Worm (Caenorhabditis elegans): ENCODE measurements around the gene cut-5.

DNA sequence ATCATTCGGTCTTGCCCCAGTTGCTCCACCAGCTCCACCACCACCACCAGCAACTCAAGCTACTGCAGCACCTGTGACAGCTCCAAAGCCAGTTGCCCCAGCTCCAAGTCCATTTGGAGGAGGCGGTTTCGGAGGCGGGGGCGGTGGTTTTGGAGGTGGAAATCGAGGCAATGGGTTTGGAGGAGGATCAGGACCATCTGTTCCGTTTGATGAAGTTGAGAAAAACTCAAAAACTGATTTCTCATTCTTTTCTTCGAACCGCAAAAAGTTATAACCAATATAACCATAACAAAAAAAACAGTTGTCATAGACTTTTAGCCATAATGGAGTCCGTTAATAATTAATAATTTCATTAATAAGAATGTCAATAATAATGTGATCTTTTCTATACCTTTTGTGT is 16.6 kb downstream of the cut-5 start:
- TF ChIP-seq rnt-1 (tag; optimal IDR thresholded peaks at IDR 0.05) (no peak), ama-1 (optimal IDR thresholded peaks at IDR 0.05) (no peak), ceh-18 (tag; optimal IDR thresholded peaks at IDR 0.05) (no peak), elt-4 (tag; optimal IDR thresholded peaks at IDR 0.05) (no peak), dmd-4 (tag; optimal IDR thresholded peaks at IDR 0.05; ENCODE audit: borderline replicate concordance) (no peak), nhr-11 (tag; optimal IDR thresholded peaks at IDR 0.05) (no peak), fkh-6 (tag; optimal IDR thresholded peaks at IDR 0.05) (no peak), ets-4 (tag; optimal IDR thresholded peaks at IDR 0.05) (no peak), ceh-9 (tag; optimal IDR thresholded peaks at IDR 0.05) (no peak), lim-6 (tag; optimal IDR thresholded peaks at IDR 0.05) (no peak), hlh-6 (tag; optimal IDR thresholded peaks at IDR 0.05) (no peak), dve-1 (tag; optimal IDR thresholded peaks at IDR 0.05) (no peak)
